Worm (Caenorhabditis elegans): ENCODE results near the gene C25E10.7.

C25E10.7 gene

DNA sequence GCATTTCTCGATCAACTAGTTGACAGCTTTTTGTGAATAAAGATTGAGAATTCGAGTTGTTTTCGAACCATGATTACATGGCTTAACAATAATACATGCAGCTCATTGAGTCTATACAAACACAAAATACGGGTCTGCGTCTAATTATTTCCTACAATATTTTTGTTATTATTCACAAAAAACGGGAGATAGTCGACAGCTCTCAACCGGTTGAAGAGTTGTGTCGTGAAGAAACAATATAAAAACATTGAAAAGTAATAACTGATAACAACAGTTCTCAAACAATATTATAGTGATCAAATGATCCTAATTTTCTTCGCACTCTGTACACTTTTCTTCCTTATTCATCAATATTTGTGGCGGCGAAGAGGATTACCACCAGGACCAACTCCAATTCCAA lies 10.0 kb downstream of the C25E10.7 start, which contains the start of gene cyp-33B1:
cyp-33B1 (plus strand) TSS at position 301 of the 400 bp plus-strand sequence.
- TF ChIP-seq fos-1 (tag; optimal IDR thresholded peaks at IDR 0.05) (no peak), alr-1 (tag; optimal IDR thresholded peaks at IDR 0.05; ENCODE audit: borderline replicate concordance) (no peak), ceh-63 (GFP tag; optimal IDR thresholded peaks at IDR 0.05) (no peak), nhr-77 (tag; optimal IDR thresholded peaks at IDR 0.05) (no peak), nhr-71 (tag; optimal IDR thresholded peaks at IDR 0.05) (no peak), pqm-1 (tag; optimal IDR thresholded peaks at IDR 0.05) (no peak), xbp-1 (tag; optimal IDR thresholded peaks at IDR 0.05) (no peak), dpl-1 (GFP tag; optimal IDR thresholded peaks at IDR 0.05) (no peak)

ce11 chrV:9035685-9036084 lies 15.3 kb downstream of the C25E10.7 start, which contains the start of gene srsx-34:
Gene srsx-34, plus strand, starts transcription at chrV:9035985.
- TF ChIP-seq ceh-8 (GFP tag; optimal IDR thresholded peaks at IDR 0.05): no peak
- TF ChIP-seq xbp-1 (tag; optimal IDR thresholded peaks at IDR 0.05): no peak
- TF ChIP-seq jun-1 (tag; optimal IDR thresholded peaks at IDR 0.05): no peak
- TF ChIP-seq snpc-4 (tag; optimal IDR thresholded peaks at IDR 0.05): no peak
- no peak for TF ChIP-seq C04F5.9 (tag; optimal IDR thresholded peaks at IDR 0.05)
- no peak for TF ChIP-seq pag-3 (tag; optimal IDR thresholded peaks at IDR 0.05; ENCODE audit: borderline replicate concordance, insufficient read depth)
- no peak for TF ChIP-seq tbx-2 (tag; optimal IDR thresholded peaks at IDR 0.05)
- no peak for TF ChIP-seq ceh-88 (GFP tag; IDR thresholded peaks at IDR 0.05)
- TF ChIP-seq nhr-12 (tag; optimal IDR thresholded peaks at IDR 0.05): no peak
- TF ChIP-seq fkh-10 (GFP tag; optimal IDR thresholded peaks at IDR 0.05): no peak
- TF ChIP-seq nhr-84 (tag; optimal IDR thresholded peaks at IDR 0.05): no peak
- TF ChIP-seq aha-1 (tag; optimal IDR thresholded peaks at IDR 0.05): no peak

DNA sequence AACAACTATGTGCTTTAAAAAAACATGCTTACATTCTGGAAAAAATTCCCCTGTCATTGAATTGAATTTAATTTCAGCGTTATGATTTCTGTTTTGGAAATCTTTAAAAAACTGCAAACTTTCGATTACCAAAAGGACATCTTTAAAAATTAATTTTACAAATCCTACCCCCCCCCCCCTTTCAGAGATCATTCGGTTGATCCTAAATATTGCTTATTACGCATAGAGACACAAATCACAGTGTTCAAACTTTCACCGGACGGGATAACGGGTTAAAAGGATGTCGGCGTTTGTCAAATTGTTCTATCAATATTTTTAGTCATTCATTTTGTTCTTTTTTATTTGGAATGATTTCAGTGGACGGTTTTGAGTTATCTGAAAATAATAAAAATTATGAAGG lies 17.7 kb downstream of the C25E10.7 start, which contains the start of gene C25E10.4:
C25E10.4 (plus strand) TSS at position 301 of the 400 bp plus-strand sequence.
- TF ChIP-seq efl-1 (optimal IDR thresholded peaks at IDR 0.05) (no peak), efl-1 (GFP tag; optimal IDR thresholded peaks at IDR 0.05 in 1 of 2) (peak in 1 of 2 experiments; percentile 43), blmp-1 (tag; optimal IDR thresholded peaks at IDR 0.05) (peak; percentile 33), nhr-19 (GFP tag; conservative IDR thresholded peaks at IDR 0.05) (no peak)

- TF ChIP-seq efl-1 (optimal IDR thresholded peaks at IDR 0.05) (no peak), efl-1 (GFP tag; optimal IDR thresholded peaks at IDR 0.05 in 1 of 2) (peak in 1 of 2 experiments; percentile 40), snpc-4 (tag; optimal IDR thresholded peaks at IDR 0.05) (no peak)
Observed at ce11 chrV:9030248-9030647, 20.8 kb downstream of the C25E10.7 start, which contains the start of gene C25E10.5. Gene C25E10.5, plus strand, starts transcription at chrV:9030548.

DNA sequence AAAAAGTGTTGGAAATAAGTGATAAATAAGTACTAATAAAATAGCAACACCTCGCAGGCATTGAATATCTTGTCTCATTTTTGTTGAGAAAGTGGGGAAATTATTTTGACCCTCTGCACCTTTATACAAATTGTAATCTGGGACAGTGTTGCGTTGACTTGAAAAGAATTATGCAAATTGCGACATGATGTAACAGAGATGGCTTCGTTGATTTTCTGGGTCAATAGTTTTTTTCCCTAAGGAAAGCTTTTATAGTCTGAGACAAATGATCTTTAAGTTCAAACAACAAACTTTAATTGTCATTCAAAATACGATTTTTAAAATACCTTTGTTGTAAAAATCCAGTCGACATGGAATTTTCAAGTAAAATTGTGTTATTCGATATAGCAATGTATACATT lies 26.3 kb downstream of the C25E10.7 start, which contains the start of gene bus-1:
bus-1 (minus strand) TSS at position 101 of the 400 bp plus-strand sequence.
- TF ChIP-seq vab-15 (tag; optimal IDR thresholded peaks at IDR 0.05) (no peak), xbp-1 (tag; optimal IDR thresholded peaks at IDR 0.05) (no peak)

DNA sequence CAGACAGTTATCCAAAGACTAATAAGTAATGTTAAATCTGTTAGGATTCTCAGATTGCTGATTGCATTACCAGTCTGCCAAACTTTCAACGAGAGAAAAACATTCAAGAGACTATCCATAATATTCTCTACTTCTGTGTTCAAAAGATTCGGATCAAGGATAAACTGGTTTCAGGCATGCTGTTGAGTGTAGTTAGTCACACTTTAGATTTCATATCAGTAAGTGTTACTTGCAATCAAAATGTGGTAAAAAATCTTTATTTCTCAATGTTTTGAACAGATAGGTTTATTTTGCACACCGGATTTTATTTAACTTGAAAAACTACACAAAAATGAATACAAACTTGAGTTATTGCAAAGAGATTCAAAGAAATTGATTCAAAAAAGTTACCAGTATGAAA lies 28.9 kb downstream of the C25E10.7 start, which contains the start of gene oac-41:
oac-41 (minus strand) TSS at position 101 of the 400 bp plus-strand sequence.
- TF ChIP-seq nhr-84 (tag; optimal IDR thresholded peaks at IDR 0.05) (no peak), F16B12.6 (tag; optimal IDR thresholded peaks at IDR 0.05) (no peak), elt-2 (tag; optimal IDR thresholded peaks at IDR 0.05) (no peak), mep-1 (tag; optimal IDR thresholded peaks at IDR 0.05) (no peak), mdl-1 (tag; optimal IDR thresholded peaks at IDR 0.05) (no peak), efl-1 (optimal IDR thresholded peaks at IDR 0.05) (no peak), efl-1 (GFP tag; optimal IDR thresholded peaks at IDR 0.05 in 1 of 2) (no peak), mef-2 (tag; optimal IDR thresholded peaks at IDR 0.05) (no peak), aha-1 (tag; optimal IDR thresholded peaks at IDR 0.05) (no peak), lsy-2 (tag; optimal IDR thresholded peaks at IDR 0.05) (no peak), fkh-4 (tag; optimal IDR thresholded peaks at IDR 0.05; ENCODE audit: borderline replicate concordance) (no peak), sup-37 (GFP tag; optimal IDR thresholded peaks at IDR 0.05) (no peak), sptf-1 (tag; optimal IDR thresholded peaks at IDR 0.05) (no peak), ceh-82 (tag; optimal IDR thresholded peaks at IDR 0.05) (no peak), alr-1 (tag; optimal IDR thresholded peaks at IDR 0.05; ENCODE audit: borderline replicate concordance) (no peak), lir-3 (tag; optimal IDR thresholded peaks at IDR 0.05; ENCODE audit: poor library complexity) (no peak), rnt-1 (tag; optimal IDR thresholded peaks at IDR 0.05) (no peak), tbx-2 (tag; optimal IDR thresholded peaks at IDR 0.05) (no peak), nhr-19 (GFP tag; conservative IDR thresholded peaks at IDR 0.05) (no peak), hlh-17 (GFP tag; optimal IDR thresholded peaks at IDR 0.05; ENCODE audit: borderline replicate concordance) (no peak), ceh-88 (GFP tag; IDR thresholded peaks at IDR 0.05) (no peak)
